Fruit fly (Drosophila melanogaster) whole organism, pupa: ENCODE data around the gene Vha16-2.

Experiments used
- CG10348 ChIP-seq: fragments of 200-800 bp; sonication (Bioruptor generic); IDR thresholded peaks from 2 replicates; pipeline ENCODE4 v1.3.6; 2022; ENCODE audit warnings: missing biosample characterization, missing genetic modification characterization
- CG12605 ChIP-seq: fragments of 200-800 bp; sonication (Bioruptor generic); IDR thresholded peaks from 2 replicates; pipeline ENCODE4 v1.3.6; 2022; ENCODE audit warnings: missing biosample characterization, missing genetic modification characterization
- CG13204 ChIP-seq: fragments of 200-800 bp; sonication (Bioruptor generic); optimal IDR thresholded peaks from 2 replicates; lab custom pipeline; 2018; ENCODE audit warnings: missing biosample characterization, mild to moderate bottlenecking, missing genetic modification characterization, moderate library complexity
- CG14655 ChIP-seq: fragments of 200-800 bp; sonication (Bioruptor generic); optimal IDR thresholded peaks from 3 replicates; lab custom pipeline; 2017; ENCODE audit warnings: mild to moderate bottlenecking, missing biosample characterization, missing genetic modification reagents, missing genetic modification characterization
- CG15710 ChIP-seq: fragments of 200-800 bp; sonication (Bioruptor generic); optimal IDR thresholded peaks from 2 replicates; lab custom pipeline; 2018; ENCODE audit warnings: missing biosample characterization, mild to moderate bottlenecking, missing genetic modification characterization, moderate library complexity
- CG17806 ChIP-seq: fragments of 200-800 bp; sonication (Bioruptor generic); optimal IDR thresholded peaks from 2 replicates; lab custom pipeline; 2018; ENCODE audit warnings: missing biosample characterization, mild to moderate bottlenecking, missing genetic modification characterization, moderate library complexity
- CG32121 ChIP-seq: fragments of 200-800 bp; sonication (Bioruptor generic); IDR thresholded peaks from 2 replicates; pipeline ENCODE4 v1.3.6; 2022; ENCODE audit warnings: missing biosample characterization, missing genetic modification characterization
- CG34367 ChIP-seq: fragments of 200-800 bp; sonication (Bioruptor generic); optimal IDR thresholded peaks from 2 replicates; lab custom pipeline; 2018; ENCODE audit warnings: missing biosample characterization, mild to moderate bottlenecking, missing genetic modification characterization
- CG4496 ChIP-seq: fragments of 200-800 bp; sonication (Bioruptor generic); IDR thresholded peaks from 3 replicates; pipeline ENCODE4 v1.3.6; 2022; ENCODE audit warnings: missing biosample characterization, missing genetic modification characterization
- CG8159 ChIP-seq: fragments of 200-800 bp; sonication (Bioruptor generic); optimal IDR thresholded peaks from 3 replicates; lab custom pipeline; 2018; ENCODE audit warnings: missing biosample characterization, mild to moderate bottlenecking, missing genetic modification characterization, moderate library complexity
- CG8301 ChIP-seq: fragments of 200-800 bp; sonication (Bioruptor generic); optimal IDR thresholded peaks from 2 replicates; lab custom pipeline; 2018; ENCODE audit warnings: missing biosample characterization, mild to moderate bottlenecking, missing genetic modification characterization
- CG9948 ChIP-seq: fragments of 200-800 bp; sonication (Bioruptor generic); optimal IDR thresholded peaks from 2 replicates; lab custom pipeline; 2018; ENCODE audit warnings: missing biosample characterization, mild to moderate bottlenecking, missing genetic modification characterization, moderate library complexity
- D1 ChIP-seq: fragments of 200-800 bp; sonication (Bioruptor generic); optimal IDR thresholded peaks from 2 replicates; lab custom pipeline; 2018; ENCODE audit warnings: missing biosample characterization, mild to moderate bottlenecking, missing genetic modification characterization, moderate library complexity
- EcR ChIP-seq: fragments of 200-800 bp; sonication (Bioruptor generic); optimal IDR thresholded peaks from 3 replicates; lab custom pipeline; 2019; ENCODE audit warnings: missing biosample characterization, missing genetic modification characterization, mild to moderate bottlenecking, moderate library complexity, missing genetic modification reagents
- Ets98B ChIP-seq: fragments of 200-800 bp; sonication (Bioruptor generic); IDR thresholded peaks from 2 replicates; pipeline ENCODE4 v1.3.6; 2022; ENCODE audit warnings: missing biosample characterization, missing genetic modification characterization
- Pif1A ChIP-seq: fragments of 200-800 bp; sonication (Bioruptor generic); optimal IDR thresholded peaks from 3 replicates; lab custom pipeline; 2016; ENCODE audit warnings: missing biosample characterization, missing genetic modification characterization
- Pif1B ChIP-seq: fragments of 200-800 bp; sonication (Bioruptor generic); optimal IDR thresholded peaks from 3 replicates; lab custom pipeline; 2016; ENCODE audit warnings: missing biosample characterization, missing genetic modification characterization
- Snoo ChIP-seq: fragments of 200-800 bp; sonication (Bioruptor generic); optimal IDR thresholded peaks from 3 replicates; lab custom pipeline; 2017; ENCODE audit warnings: missing biosample characterization, mild to moderate bottlenecking, missing genetic modification characterization, inconsistent platforms
- fd96Ca ChIP-seq: fragments of 200-800 bp; sonication (Bioruptor generic); IDR thresholded peaks from 3 replicates; pipeline ENCODE4 v1.3.6; 2022; ENCODE audit warnings: missing biosample characterization, missing genetic modification characterization
- gl ChIP-seq: fragments of 200-800 bp; sonication (Bioruptor generic); optimal IDR thresholded peaks from 2 replicates; lab custom pipeline; 2018; ENCODE audit warnings: missing biosample characterization, mild to moderate bottlenecking, missing genetic modification characterization
- rn ChIP-seq: fragments of 200-800 bp; sonication (Bioruptor generic); IDR thresholded peaks from 2 replicates; pipeline ENCODE4 v1.3.6; 2022; ENCODE audit warnings: missing biosample characterization, missing genetic modification characterization

Vha16-2 gene

dm6 chr3L:11454461-11454860 lies 20.3 kb upstream of the Vha16-2 start:
- TF ChIP-seq Snoo (tag; lab: Kevin White, UChicago) = no peak
- peak; percentile 4 for TF ChIP-seq CG14655
- no peak for TF ChIP-seq CG10348 (GFP tag; lab: Robert Waterston, UW)
- no peak for TF ChIP-seq CG8301 (tag; lab: Kevin White, UChicago)
- no peak for TF ChIP-seq rn (GFP tag; lab: Robert Waterston, UW)
- TF ChIP-seq CG34367 (tag; lab: Kevin White, UChicago) = no peak
- TF ChIP-seq CG4496 (GFP tag; lab: Robert Waterston, UW) = peak; percentile 70
- TF ChIP-seq CG13204 = no peak
- no peak for TF ChIP-seq CG32121 (GFP tag; lab: Robert Waterston, UW)
- no peak for TF ChIP-seq Pif1B (GFP tag; lab: Kevin White, UChicago)
- TF ChIP-seq EcR (GFP tag; lab: Kevin White, UChicago) = no peak
- no peak for TF ChIP-seq Ets98B (GFP tag; lab: Robert Waterston, UW)
- TF ChIP-seq gl = no peak
- TF ChIP-seq Pif1A (GFP tag; lab: Kevin White, UChicago) = no peak
- TF ChIP-seq CG12605 = no peak
- no peak for TF ChIP-seq D1 (tag; lab: Kevin White, UChicago)
- TF ChIP-seq CG17806 (tag; lab: Kevin White, UChicago) = no peak
- TF ChIP-seq fd96Ca (GFP tag; lab: Robert Waterston, UW) = no peak

- no peak for TF ChIP-seq Pif1A (GFP tag; lab: Kevin White, UChicago)
- TF ChIP-seq fd96Ca (GFP tag; lab: Robert Waterston, UW) = no peak
- no peak for TF ChIP-seq CG12605
- TF ChIP-seq CG9948 (tag; lab: Kevin White, UChicago) = no peak
- no peak for TF ChIP-seq CG4496 (GFP tag; lab: Robert Waterston, UW)
- no peak for TF ChIP-seq Pif1B (GFP tag; lab: Kevin White, UChicago)
- TF ChIP-seq Snoo (tag; lab: Kevin White, UChicago) = no peak
- TF ChIP-seq, all 21 proteins: peak for 0
Measured at dm6 chr3L:11458370-11458769, 16.4 kb upstream of the Vha16-2 start, which contains the start of the genes CG12289 and CG7551. Gene CG12289, minus strand, starts transcription at chr3L:11458470. Gene CG7551, plus strand, starts transcription at chr3L:11458490.

- TF ChIP-seq rn (GFP tag; lab: Robert Waterston, UW) (no peak), CG8159 (tag; lab: Kevin White, UChicago) (no peak), Snoo (tag; lab: Kevin White, UChicago) (no peak), CG14655 (no peak), CG10348 (GFP tag; lab: Robert Waterston, UW) (no peak), CG8301 (tag; lab: Kevin White, UChicago) (no peak), CG12605 (no peak), Pif1A (GFP tag; lab: Kevin White, UChicago) (no peak), CG15710 (no peak), D1 (tag; lab: Kevin White, UChicago) (no peak), CG13204 (no peak), CG34367 (tag; lab: Kevin White, UChicago) (no peak), CG9948 (tag; lab: Kevin White, UChicago) (no peak), CG4496 (GFP tag; lab: Robert Waterston, UW) (no peak)
Measured at dm6 chr3L:11465371-11465914, 9.3 kb upstream of the Vha16-2 start, which contains the start of gene Fum3. Gene Fum3, minus strand, starts transcription at chr3L:11465864.

- TF ChIP-seq CG13204 = no peak
- TF ChIP-seq CG32121 (GFP tag; lab: Robert Waterston, UW) = no peak
- TF ChIP-seq CG34367 (tag; lab: Kevin White, UChicago) = no peak
- TF ChIP-seq CG10348 (GFP tag; lab: Robert Waterston, UW) = no peak
- peak; percentile 45 for TF ChIP-seq CG15710
- no peak for TF ChIP-seq D1 (tag; lab: Kevin White, UChicago)
- peak; percentile 68 for TF ChIP-seq CG8159 (tag; lab: Kevin White, UChicago)
- TF ChIP-seq CG8301 (tag; lab: Kevin White, UChicago) = no peak
- no peak for TF ChIP-seq fd96Ca (GFP tag; lab: Robert Waterston, UW)
- TF ChIP-seq CG17806 (tag; lab: Kevin White, UChicago) = peak; percentile 34
- TF ChIP-seq CG12605 = no peak
- TF ChIP-seq gl = no peak
- TF ChIP-seq CG14655 = peak; percentile 21
- no peak for TF ChIP-seq rn (GFP tag; lab: Robert Waterston, UW)
- peak; percentile 56 for TF ChIP-seq CG9948 (tag; lab: Kevin White, UChicago)
- no peak for TF ChIP-seq Ets98B (GFP tag; lab: Robert Waterston, UW)
- TF ChIP-seq EcR (GFP tag; lab: Kevin White, UChicago) = no peak
- TF ChIP-seq Pif1B (GFP tag; lab: Kevin White, UChicago) = no peak
- TF ChIP-seq CG4496 (GFP tag; lab: Robert Waterston, UW) = no peak
- no peak for TF ChIP-seq Pif1A (GFP tag; lab: Kevin White, UChicago)
- TF ChIP-seq Snoo (tag; lab: Kevin White, UChicago) = no peak
Measured at dm6 chr3L:11466985-11467384, 7.8 kb upstream of the Vha16-2 start.

DNA sequence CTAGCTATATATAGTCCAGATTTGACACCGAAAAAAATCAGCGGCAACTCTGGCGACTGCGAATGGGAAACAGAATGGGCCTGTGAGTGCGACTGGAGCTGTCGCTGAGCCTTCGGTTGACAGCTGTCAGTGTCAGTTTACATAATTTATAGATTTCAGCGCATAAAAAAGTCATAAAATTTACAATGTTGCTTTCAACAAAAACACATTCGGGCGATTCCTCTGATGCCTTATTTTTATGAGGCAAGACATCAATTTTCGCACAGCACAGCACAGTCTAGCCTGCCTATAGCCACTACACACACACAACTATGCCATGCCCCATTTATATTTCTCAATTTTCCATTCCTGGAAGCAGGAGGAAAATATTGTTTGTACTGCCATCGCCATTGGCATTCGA lies 2.4 kb upstream of the Vha16-2 start:
- TF ChIP-seq Snoo (tag; lab: Kevin White, UChicago) (no peak), CG8301 (tag; lab: Kevin White, UChicago) (no peak), CG32121 (GFP tag; lab: Robert Waterston, UW) (no peak), CG12605 (no peak), CG4496 (GFP tag; lab: Robert Waterston, UW) (no peak), CG17806 (tag; lab: Kevin White, UChicago) (no peak), gl (no peak), CG10348 (GFP tag; lab: Robert Waterston, UW) (no peak), Pif1B (GFP tag; lab: Kevin White, UChicago) (no peak), CG9948 (tag; lab: Kevin White, UChicago) (no peak), CG14655 (no peak), rn (GFP tag; lab: Robert Waterston, UW) (no peak), CG34367 (tag; lab: Kevin White, UChicago) (no peak), fd96Ca (GFP tag; lab: Robert Waterston, UW) (no peak), Ets98B (GFP tag; lab: Robert Waterston, UW) (no peak), CG15710 (no peak), CG13204 (no peak)
